Worm (Caenorhabditis elegans) whole organism, young adult: ENCODE results near the gene C18E9.9.
A peak's percentile ranks its signal among the peaks of the same experiment; 100 is the strongest.

ENCODE experiments used
- B0019.2 ChIP-seq: fragments of 200-800 bp; sonication (Bioruptor generic); conservative IDR thresholded peaks from 2 replicates; pipeline ENCODE4 v1.3.6; 2022; ENCODE audit warnings: missing genetic modification reagents, missing genetic modification characterization, missing compliant biosample characterization
- B0035.1 ChIP-seq: sonication (generic microtip); optimal IDR thresholded peaks from 2 replicates; lab custom pipeline; 2016; ENCODE audit warnings: missing genetic modification characterization, mild to moderate bottlenecking, missing compliant biosample characterization, missing genotype, missing genetic modification reagents
- F22D6.2 ChIP-seq: sonication (generic microtip); optimal IDR thresholded peaks from 2 replicates; lab custom pipeline; 2016; ENCODE audit warnings: mild to moderate bottlenecking, missing genetic modification characterization, missing compliant biosample characterization
- F33H1.4 ChIP-seq: fragments of 200-800 bp; sonication (Bioruptor generic); IDR thresholded peaks from 2 replicates; pipeline ENCODE4 v1.3.6; 2022; ENCODE audit warnings: missing genetic modification reagents, missing genetic modification characterization, missing compliant biosample characterization
- F37B4.10 ChIP-seq: fragments of 200-800 bp; sonication (Bioruptor generic); IDR thresholded peaks from 2 replicates; pipeline ENCODE4 v1.3.6; 2022; ENCODE audit warnings: missing genetic modification characterization, missing compliant biosample characterization
- F52B5.7 ChIP-seq: sonication (generic microtip); optimal IDR thresholded peaks from 2 replicates; lab custom pipeline; 2016; ENCODE audit warnings: mild to moderate bottlenecking, missing genetic modification characterization, missing compliant biosample characterization
- F57A8.1 ChIP-seq: fragments of 200-800 bp; sonication (Bioruptor generic); optimal IDR thresholded peaks from 2 replicates; lab custom pipeline; 2018; ENCODE audit warnings: mild to moderate bottlenecking, missing genetic modification characterization, moderate library complexity, missing compliant biosample characterization
- F57C9.4 ChIP-seq: sonication (generic microtip); optimal IDR thresholded peaks from 2 replicates; lab custom pipeline; 2017; ENCODE audit warnings: mild to moderate bottlenecking, missing genetic modification characterization, missing compliant biosample characterization
- K12H6.12 ChIP-seq: fragments of 200-800 bp; sonication (Bioruptor generic); optimal IDR thresholded peaks from 2 replicates; lab custom pipeline; 2018; ENCODE audit warnings: mild to moderate bottlenecking, missing genetic modification characterization, missing compliant biosample characterization
- T07F8.4 ChIP-seq: sonication (generic microtip); optimal IDR thresholded peaks from 2 replicates; lab custom pipeline; 2016; ENCODE audit warnings: mild to moderate bottlenecking, missing genetic modification characterization, moderate library complexity, missing compliant biosample characterization
- Y53G8AR.9 ChIP-seq: fragments of 200-800 bp; sonication (Bioruptor generic); conservative IDR thresholded peaks from 2 replicates; pipeline ENCODE4 v1.3.6; 2022; ENCODE audit warnings: missing genetic modification reagents, missing genetic modification characterization, missing compliant biosample characterization
- Y79H2A.3 ChIP-seq: fragments of 200-800 bp; sonication (Bioruptor generic); conservative IDR thresholded peaks from 2 replicates; pipeline ENCODE4 v1.3.6; 2022; ENCODE audit warnings: missing genetic modification reagents, missing genetic modification characterization, missing compliant biosample characterization
- Y95B8A.8 ChIP-seq: fragments of 200-800 bp; sonication (Bioruptor generic); IDR thresholded peaks from 2 replicates; pipeline ENCODE4 v1.3.6; 2022; ENCODE audit warnings: missing genetic modification reagents, missing genetic modification characterization, missing compliant biosample characterization
- ceh-27 ChIP-seq: fragments of 200-800 bp; sonication (Bioruptor generic); optimal IDR thresholded peaks from 2 replicates; lab custom pipeline; 2018; ENCODE audit warnings: mild to moderate bottlenecking, missing genetic modification characterization, moderate library complexity, missing compliant biosample characterization
- ceh-58 ChIP-seq: fragments of 200-800 bp; sonication (Bioruptor generic); IDR thresholded peaks from 2 replicates; pipeline ENCODE4 v1.3.6; 2022; ENCODE audit warnings: missing genetic modification characterization, missing compliant biosample characterization
- ceh-91 ChIP-seq: fragments of 200-800 bp; sonication (Bioruptor generic); IDR thresholded peaks from 2 replicates; pipeline ENCODE4 v1.3.6; 2022; ENCODE audit warnings: missing genetic modification reagents, missing genetic modification characterization, missing compliant biosample characterization
- die-1 ChIP-seq: sonication (generic microtip); optimal IDR thresholded peaks from 2 replicates; lab custom pipeline; 2016; ENCODE audit warnings: missing genotype, mild to moderate bottlenecking, missing genetic modification characterization, missing compliant biosample characterization
- dpl-1 ChIP-seq: fragments of 150-350 bp; optimal IDR thresholded peaks from 2 replicates; lab custom pipeline; 2014; ENCODE audit warnings: missing biosample characterization, missing genetic modification reagents, missing genetic modification characterization
- lir-1 ChIP-seq: fragments of 200-800 bp; sonication (Bioruptor generic); conservative IDR thresholded peaks from 2 replicates; pipeline ENCODE4 v1.3.6; 2022; ENCODE audit warnings: missing genetic modification reagents, missing genetic modification characterization, missing compliant biosample characterization
- lsl-1 ChIP-seq: fragments of 200-800 bp; sonication (Bioruptor generic); optimal IDR thresholded peaks from 2 replicates; lab custom pipeline; 2018; ENCODE audit warnings: mild to moderate bottlenecking, missing genetic modification characterization, moderate library complexity, missing compliant biosample characterization
- madf-6 ChIP-seq: fragments of 200-800 bp; sonication (Bioruptor generic); IDR thresholded peaks from 2 replicates; pipeline ENCODE4 v1.3.6; 2022; ENCODE audit warnings: missing genetic modification reagents, missing genetic modification characterization, missing compliant biosample characterization
- mel-28 ChIP-seq: sonication (generic microtip); optimal IDR thresholded peaks from 2 replicates; lab custom pipeline; 2016; ENCODE audit warnings: borderline replicate concordance, mild to moderate bottlenecking, missing genetic modification characterization, missing compliant biosample characterization
- nfya-2 ChIP-seq: fragments of 200-800 bp; sonication (Bioruptor generic); IDR thresholded peaks from 2 replicates; pipeline ENCODE4 v1.3.6; 2022; ENCODE audit warnings: missing genetic modification reagents, missing genetic modification characterization, missing compliant biosample characterization
- nhr-120 ChIP-seq: fragments of 200-800 bp; sonication (Bioruptor generic); IDR thresholded peaks from 2 replicates; pipeline ENCODE4 v1.3.6; 2022; ENCODE audit warnings: missing genetic modification characterization, missing compliant biosample characterization
- pbrm-1 ChIP-seq: fragments of 200-800 bp; sonication (Bioruptor generic); IDR thresholded peaks from 2 replicates; pipeline ENCODE4 v1.3.6; 2022; ENCODE audit warnings: missing genetic modification reagents, missing genetic modification characterization, missing compliant biosample characterization
- rcor-1 ChIP-seq: fragments of 200-800 bp; sonication (Bioruptor generic); IDR thresholded peaks from 2 replicates; pipeline ENCODE4 v1.3.6; 2022; ENCODE audit warnings: missing genetic modification reagents, missing genetic modification characterization, missing compliant biosample characterization
- rec-8 ChIP-seq, 2 experiments: sonication (generic microtip); optimal IDR thresholded peaks; 2 replicates each; lab custom pipeline; 2016; ENCODE audit warnings: mild to moderate bottlenecking in 2 of 2, missing genetic modification characterization in 2 of 2, missing genetic modification reagents in 2 of 2, missing genotype in 2 of 2, missing biosample characterization in 1 of 2, missing compliant biosample characterization in 1 of 2, moderate library complexity in 1 of 2
- rpc-1 ChIP-seq, 2 experiments: fragments of 150-350 bp in 1 of 2; sonication (generic microtip) in 1 of 2; optimal IDR thresholded peaks; 2 replicates each; lab custom pipeline; 2014 to 2018; ENCODE audit warnings: missing biosample characterization in 1 of 2, missing genetic modification characterization in 1 of 2, missing genetic modification reagents in 1 of 2, missing genotype in 1 of 2
- sdz-38 ChIP-seq: sonication (generic microtip); optimal IDR thresholded peaks from 2 replicates; lab custom pipeline; 2016; ENCODE audit warnings: missing genotype, missing genetic modification characterization, missing compliant biosample characterization
- xnd-1 ChIP-seq: sonication (generic microtip); optimal IDR thresholded peaks from 2 replicates; lab custom pipeline; 2016; ENCODE audit warnings: missing genotype, missing genetic modification reagents, missing genetic modification characterization, missing compliant biosample characterization
- zim-3 ChIP-seq: sonication (generic microtip); optimal IDR thresholded peaks from 2 replicates; lab custom pipeline; 2017; ENCODE audit warnings: mild to moderate bottlenecking, missing genetic modification characterization, moderate library complexity, missing compliant biosample characterization
- ztf-28 ChIP-seq: fragments of 200-800 bp; sonication (Bioruptor generic); IDR thresholded peaks from 2 replicates; pipeline ENCODE4 v1.3.6; 2022; ENCODE audit warnings: missing genetic modification reagents, missing genetic modification characterization, missing compliant biosample characterization

C18E9.9 gene

ce11 chrII:8938907-8939622 lies 50.3 kb downstream of the C18E9.9 start (continued):
- peak; percentile 50 for TF ChIP-seq F52B5.7 (tag; lab: Kevin White, UChicago)
- TF ChIP-seq xnd-1, result peak; percentile 24
- TF ChIP-seq B0035.1 (tag; lab: Kevin White, UChicago), result no peak
- no peak for TF ChIP-seq nfya-2 (GFP tag; lab: Robert Waterston, UW)
- TF ChIP-seq nhr-120, result no peak
- peak; percentile 67; the same call in 1 of the 2 replicates for TF ChIP-seq Y79H2A.3 (GFP tag; lab: Robert Waterston, UW)
- TF ChIP-seq F57A8.1 (GFP tag; lab: Kevin White, UChicago), result no peak
- no peak for TF ChIP-seq rpc-1 (optimal IDR thresholded peaks at IDR 0.05; lab: Kevin White, UChicago)
- TF ChIP-seq rpc-1 (tag; optimal IDR thresholded peaks at IDR 0.05; lab: Kevin White, UChicago), result no peak
- TF ChIP-seq Y53G8AR.9 (GFP tag; lab: Robert Waterston, UW), result 0 out of 2 replicates have a peak, but pooled peaks have one; percentile 56
- peak; percentile 62 for TF ChIP-seq madf-6
- TF ChIP-seq zim-3 (tag; lab: Kevin White, UChicago), result no peak
- TF ChIP-seq ceh-58, result no peak
- TF ChIP-seq pbrm-1, result no peak
- TF ChIP-seq F33H1.4 (GFP tag; lab: Robert Waterston, UW), result no peak; the same call in 1 of the 2 replicates
- no peak for TF ChIP-seq K12H6.12
- no peak for TF ChIP-seq ztf-28 (GFP tag; lab: Robert Waterston, UW)
- TF ChIP-seq lsl-1, result peak; percentile 2
- no peak for TF ChIP-seq mel-28 (tag; lab: Kevin White, UChicago)
- no peak for TF ChIP-seq rcor-1 (GFP tag; lab: Robert Waterston, UW)
- no peak for TF ChIP-seq lir-1 (GFP tag; lab: Robert Waterston, UW)
- TF ChIP-seq F57C9.4 (tag; lab: Kevin White, UChicago), result no peak
- TF ChIP-seq F22D6.2 (tag; lab: Kevin White, UChicago), result no peak
- TF ChIP-seq F37B4.10, result no peak
- TF ChIP-seq ceh-91 (GFP tag; lab: Robert Waterston, UW), result no peak
- TF ChIP-seq B0019.2 (GFP tag; lab: Robert Waterston, UW), result no peak
- no peak for TF ChIP-seq dpl-1 (GFP tag; lab: Kevin White, UChicago)
- TF ChIP-seq ceh-27, result no peak
- no peak for TF ChIP-seq T07F8.4 (tag; lab: Kevin White, UChicago)
- peak in 1 of 2 experiments; percentile 3 for TF ChIP-seq rec-8 (tag; optimal IDR thresholded peaks at IDR 0.05; lab: Kevin White, UChicago)
- no peak for TF ChIP-seq die-1 (tag; lab: Kevin White, UChicago)
- no peak for TF ChIP-seq sdz-38
- peak; percentile 80 for TF ChIP-seq Y95B8A.8 (GFP tag; lab: Robert Waterston, UW)
- TF ChIP-seq, all 124 proteins: peak for 34
